Fruit fly (Drosophila melanogaster) S2 (cell line): Measurements from ENCODE around the gene Vps13D.

ENCODE experiments used
- CG8478 ChIP-seq: fragments of >200 bp; optimal IDR thresholded peaks from 2 replicates; lab custom pipeline; 2018
- CTCF ChIP-seq, 2 experiments: fragments of >200 bp; optimal IDR thresholded peaks; 2 replicates each; lab custom pipeline; 2018

The Vps13D gene

DNA sequence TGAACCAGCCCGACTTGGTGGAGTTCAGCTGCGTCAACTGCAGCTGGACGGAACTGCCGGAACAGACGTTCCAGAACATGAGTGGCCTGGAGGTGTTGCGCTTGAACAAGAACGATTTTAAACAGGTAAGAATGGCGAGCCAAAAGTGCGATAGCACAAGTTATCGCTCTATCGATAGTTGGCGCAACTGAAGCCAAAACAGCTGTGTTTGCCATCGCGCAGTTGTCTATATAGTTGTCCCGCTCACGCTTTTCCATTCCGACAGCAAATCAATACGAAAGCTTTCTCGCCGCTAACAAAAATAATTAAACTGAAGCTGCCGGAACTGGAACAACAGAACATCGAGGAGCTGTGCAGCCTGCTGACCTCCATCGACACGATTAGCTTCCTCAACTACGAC lies 39.7 kb downstream of the Vps13D start:
- TF ChIP-seq CG8478 (lab: Kevin White, UChicago) (no peak), CTCF (optimal IDR thresholded peaks at IDR 0.05; lab: Kevin White, UChicago) (no peak)

DNA sequence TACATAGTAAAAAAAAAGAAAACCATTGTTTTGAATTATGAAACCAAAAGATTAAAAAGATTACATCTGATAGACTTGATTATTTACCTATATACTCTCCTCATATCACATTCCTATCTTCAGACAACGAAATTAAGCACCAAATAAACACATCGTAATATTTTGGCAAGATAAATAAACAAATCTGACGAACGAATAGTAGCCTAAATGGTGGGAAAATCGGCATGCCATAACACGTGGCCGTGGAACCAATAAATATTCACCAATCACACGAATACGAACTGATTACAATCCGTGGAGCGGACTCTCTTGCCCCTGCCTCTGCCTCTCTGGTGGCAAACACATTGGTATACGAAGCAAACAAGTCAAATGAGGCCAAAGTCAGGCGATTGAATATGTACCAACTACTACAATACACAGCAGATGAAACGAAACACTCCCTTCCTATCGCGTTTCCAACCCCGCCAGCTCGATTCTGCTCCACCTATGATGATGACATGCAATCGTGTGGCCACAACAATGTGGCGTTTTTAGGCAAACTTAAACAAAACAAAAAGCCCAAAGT lies 41.3 kb downstream of the Vps13D start:
- TF ChIP-seq CTCF (optimal IDR thresholded peaks at IDR 0.05; lab: Kevin White, UChicago) (no peak), CG8478 (lab: Kevin White, UChicago) (no peak)

DNA sequence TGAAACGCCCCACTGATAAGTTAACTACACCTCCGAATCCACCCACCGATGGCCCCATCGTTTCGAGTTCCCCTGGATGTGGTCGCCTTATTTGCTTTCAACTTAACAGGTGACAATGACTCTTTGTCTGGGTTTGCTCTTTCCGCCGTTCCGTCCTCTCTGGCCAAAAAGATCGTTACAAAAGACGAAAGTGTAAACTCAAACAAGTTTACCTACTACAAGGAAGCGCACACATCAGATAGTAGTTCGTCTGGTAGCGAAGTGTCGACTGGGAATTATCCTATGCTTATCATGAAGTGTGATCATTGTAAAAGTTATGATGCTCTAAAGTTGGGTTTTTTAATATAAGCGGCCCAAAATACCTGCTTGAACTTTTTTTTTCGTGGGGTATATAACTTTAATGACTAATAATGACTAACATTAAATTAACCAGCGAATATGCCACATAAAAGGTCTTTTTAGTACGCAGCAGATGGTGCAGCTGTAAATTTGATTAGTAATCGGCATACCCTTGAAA lies 44.0 kb downstream of the Vps13D start:
- TF ChIP-seq CG8478 (lab: Kevin White, UChicago) (no peak), CTCF (optimal IDR thresholded peaks at IDR 0.05; lab: Kevin White, UChicago) (no peak)

DNA sequence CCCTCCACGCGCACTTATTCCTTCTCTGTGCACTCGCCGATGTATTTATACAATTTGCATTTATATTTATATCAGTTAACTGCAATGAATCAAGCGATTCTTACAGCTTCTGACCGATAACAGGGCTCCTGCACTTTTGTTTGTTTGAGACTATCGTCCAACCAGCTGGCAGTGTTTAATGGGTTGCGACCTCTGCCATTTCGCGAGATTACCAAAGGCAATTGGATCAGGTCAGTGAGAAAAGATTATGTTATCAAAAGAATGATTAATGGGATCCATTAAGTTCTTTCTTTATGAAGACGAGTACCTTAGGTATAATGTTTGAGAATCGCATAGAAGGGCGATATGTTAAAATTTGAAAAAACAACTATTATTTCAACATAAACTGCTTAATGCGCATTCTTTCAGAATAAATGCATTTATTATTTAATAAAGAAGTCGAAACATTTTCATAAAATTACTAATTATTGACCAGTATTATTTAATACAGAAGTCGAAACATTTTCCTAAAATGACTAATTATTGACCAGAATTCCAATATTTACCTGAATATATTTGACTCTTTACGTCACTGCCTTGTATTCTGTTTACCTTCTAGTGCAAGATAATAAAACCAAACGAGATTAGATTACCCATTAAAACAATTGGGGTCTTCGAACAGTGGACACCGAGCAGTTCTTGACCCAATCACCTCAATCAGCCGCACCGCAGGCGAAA lies 44.7 kb downstream of the Vps13D start:
- no peak for TF ChIP-seq CTCF (optimal IDR thresholded peaks at IDR 0.05; lab: Kevin White, UChicago)
- TF ChIP-seq CG8478 (lab: Kevin White, UChicago): no peak

DNA sequence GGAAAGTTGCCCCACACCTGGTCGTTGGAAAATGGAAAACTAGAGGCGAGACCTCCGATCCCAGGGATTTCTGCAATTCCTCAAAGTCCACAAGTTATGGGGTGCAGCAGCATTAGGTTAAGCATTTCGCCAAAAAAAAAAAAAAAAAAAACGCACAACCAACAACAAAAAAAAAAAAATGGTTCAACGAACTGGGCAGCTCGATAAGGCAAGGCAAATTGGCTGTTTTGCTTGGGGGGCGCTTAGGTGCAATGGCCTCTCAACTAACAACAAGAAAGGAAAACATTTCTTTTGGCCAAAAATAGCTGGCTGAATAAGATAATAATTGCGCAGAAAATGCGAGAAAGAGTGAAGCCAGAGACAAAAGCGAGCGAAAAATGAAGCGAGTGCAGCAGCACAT lies 45.3 kb downstream of the Vps13D start:
- no peak for TF ChIP-seq CTCF (optimal IDR thresholded peaks at IDR 0.05; lab: Kevin White, UChicago)
- TF ChIP-seq CG8478 (lab: Kevin White, UChicago): no peak

DNA sequence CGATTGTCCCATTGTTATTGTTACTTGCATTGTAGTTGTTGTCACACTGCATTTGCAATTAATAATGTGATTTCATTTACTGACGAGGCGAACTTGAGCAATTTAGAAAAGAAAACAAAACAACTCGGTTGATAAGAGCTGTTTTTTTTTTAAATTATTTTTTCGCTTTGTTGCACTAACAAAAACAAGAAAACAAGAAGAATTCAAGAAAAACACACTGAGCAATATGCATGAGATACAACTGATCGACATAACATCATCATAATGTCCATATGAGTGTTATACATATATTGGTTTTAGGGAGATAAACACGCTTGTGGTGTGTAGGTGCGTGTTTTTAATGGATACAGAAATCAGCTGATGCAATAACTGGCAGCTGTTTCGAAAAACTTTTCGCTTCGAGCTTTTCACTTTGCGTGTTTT lies 47.6 kb downstream of the Vps13D start:
- TF ChIP-seq CG8478 (lab: Kevin White, UChicago): no peak
- TF ChIP-seq CTCF (optimal IDR thresholded peaks at IDR 0.05; lab: Kevin White, UChicago): no peak

DNA sequence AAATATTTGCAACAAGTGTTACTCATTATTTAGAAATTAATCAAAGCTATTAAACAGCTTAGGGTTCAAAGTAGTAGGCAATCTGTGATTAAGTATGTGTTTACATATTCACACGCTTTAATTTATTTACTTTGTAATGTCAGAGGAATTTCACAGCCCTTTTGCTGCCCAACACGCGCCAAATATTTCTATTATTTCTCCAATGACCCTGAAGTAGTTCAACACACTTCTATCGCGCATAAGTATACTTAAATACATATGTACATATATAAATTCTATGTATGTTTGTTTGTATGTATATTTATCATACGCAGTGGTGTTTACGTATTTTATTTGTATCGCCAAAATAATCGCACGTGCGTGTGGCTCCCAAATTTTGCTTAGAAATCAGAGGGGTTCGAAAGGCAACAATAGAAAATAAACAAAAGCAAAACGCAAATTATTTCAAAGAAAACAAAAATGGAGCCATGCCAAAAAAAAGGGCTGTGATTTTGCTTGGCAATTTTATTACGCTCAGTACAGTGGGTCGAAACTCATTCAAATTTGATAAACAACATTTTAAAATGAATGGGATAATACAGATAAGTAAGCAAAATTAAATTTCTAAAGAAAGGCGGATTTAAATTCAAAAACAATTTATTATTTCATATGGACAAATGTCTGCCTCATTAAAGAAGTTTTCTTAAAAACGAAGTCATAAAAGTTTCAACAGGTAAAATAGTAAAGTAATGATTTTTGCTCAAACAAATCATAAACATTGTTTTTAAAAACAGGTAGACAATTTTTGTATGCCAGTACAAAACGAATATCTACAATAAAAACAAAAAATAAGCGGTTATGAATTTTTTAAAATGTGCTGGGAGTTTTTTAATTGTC lies 48.5 kb downstream of the Vps13D start:
- TF ChIP-seq CTCF (optimal IDR thresholded peaks at IDR 0.05; lab: Kevin White, UChicago) (no peak), CG8478 (lab: Kevin White, UChicago) (no peak)

DNA sequence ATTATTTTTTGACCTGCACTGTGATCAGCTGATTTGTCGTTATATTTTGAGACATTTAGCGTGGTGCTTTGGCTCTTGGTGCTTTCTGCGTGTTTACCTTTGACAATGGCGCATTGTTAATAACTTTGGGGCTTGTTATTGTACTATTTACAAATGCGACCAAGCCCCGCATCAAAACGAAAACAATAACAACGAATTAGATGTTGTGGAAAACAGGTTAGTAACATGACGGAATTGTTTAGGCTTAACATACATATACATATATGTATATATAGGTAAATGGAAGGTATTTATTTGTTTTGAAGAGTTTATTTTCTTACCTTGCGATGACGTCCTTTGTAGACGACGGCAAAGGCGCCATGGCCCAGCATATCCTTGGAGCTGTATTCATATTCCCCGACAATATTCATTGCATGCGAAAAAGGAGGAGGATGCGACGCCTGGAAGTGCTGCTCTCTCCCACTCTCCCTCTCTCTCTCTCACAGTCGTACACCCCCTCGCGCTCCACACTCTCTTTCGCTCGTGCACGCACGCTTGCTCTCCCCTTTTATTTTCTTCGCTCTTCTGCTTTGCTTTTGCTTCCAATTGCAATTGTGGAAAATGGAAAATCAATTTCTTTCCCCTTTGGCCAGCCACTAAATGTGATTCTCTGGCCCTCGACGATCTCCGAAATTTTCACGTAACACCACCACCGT lies 49.3 kb downstream of the Vps13D start:
- TF ChIP-seq CG8478 (lab: Kevin White, UChicago) (no peak), CTCF (optimal IDR thresholded peaks at IDR 0.05; lab: Kevin White, UChicago) (no peak)

DNA sequence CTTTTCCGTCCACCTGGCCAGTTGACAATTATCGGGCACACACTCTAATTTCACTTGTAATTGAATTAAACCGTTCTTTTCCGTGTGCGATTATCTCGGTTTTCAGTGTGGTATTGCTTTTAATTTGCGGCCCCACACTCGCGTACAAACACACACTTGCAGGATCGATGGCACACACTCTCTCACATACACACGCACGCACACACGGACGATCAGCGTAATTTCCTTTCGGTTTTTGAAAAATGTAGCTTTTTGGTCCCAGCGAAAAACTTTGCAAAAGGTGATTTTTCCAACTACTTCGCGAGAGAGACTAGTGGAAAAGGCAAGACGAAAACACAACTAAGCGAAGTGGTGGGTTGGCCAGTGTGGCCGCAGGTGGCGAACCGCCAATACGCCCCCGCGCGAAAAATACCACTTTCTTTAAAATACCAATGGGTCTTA lies 49.9 kb downstream of the Vps13D start, which contains the start of gene Atg1:
Atg1 (minus strand) TSS at position 387 of the 441 bp plus-strand sequence.
- TF ChIP-seq CG8478 (lab: Kevin White, UChicago) (no peak), CTCF (optimal IDR thresholded peaks at IDR 0.05; lab: Kevin White, UChicago) (peak; percentile 6 to 15)

DNA sequence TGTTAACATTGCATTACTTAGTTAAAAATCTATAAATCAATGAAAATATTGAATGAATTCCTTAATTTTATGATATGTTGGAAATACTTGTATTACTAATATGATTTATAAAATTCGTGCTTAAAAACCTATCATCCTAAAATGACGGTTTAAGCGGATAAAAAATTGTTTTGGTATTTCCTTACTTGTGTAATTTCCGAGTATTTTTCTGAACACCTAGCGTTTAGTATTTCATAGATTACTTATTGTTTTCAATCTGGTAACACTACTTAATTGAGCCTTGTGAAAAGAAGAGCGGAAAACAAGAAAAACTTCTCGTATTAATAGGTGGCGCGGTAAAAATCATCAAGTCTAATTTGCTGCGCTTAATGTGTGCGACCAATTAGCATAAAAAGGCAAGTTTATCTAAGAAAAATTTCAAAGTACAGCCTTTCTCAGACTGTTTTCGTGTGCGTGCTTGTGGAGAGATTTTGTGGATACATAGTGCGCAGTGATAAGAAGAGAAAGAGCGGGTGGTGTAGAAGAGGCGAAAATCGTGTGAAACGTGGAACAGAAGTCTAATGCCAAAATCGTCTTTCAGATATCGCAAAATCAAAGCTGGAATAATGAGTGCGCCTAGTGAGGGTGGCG lies 50.9 kb downstream of the Vps13D start, which contains the start of gene Sap130:
Sap130 (plus strand) TSS at position 243 of the 630 bp plus-strand sequence.
- peak; percentile 35 for TF ChIP-seq CTCF (optimal IDR thresholded peaks at IDR 0.05; lab: Kevin White, UChicago)
- no peak for TF ChIP-seq CG8478 (lab: Kevin White, UChicago)

DNA sequence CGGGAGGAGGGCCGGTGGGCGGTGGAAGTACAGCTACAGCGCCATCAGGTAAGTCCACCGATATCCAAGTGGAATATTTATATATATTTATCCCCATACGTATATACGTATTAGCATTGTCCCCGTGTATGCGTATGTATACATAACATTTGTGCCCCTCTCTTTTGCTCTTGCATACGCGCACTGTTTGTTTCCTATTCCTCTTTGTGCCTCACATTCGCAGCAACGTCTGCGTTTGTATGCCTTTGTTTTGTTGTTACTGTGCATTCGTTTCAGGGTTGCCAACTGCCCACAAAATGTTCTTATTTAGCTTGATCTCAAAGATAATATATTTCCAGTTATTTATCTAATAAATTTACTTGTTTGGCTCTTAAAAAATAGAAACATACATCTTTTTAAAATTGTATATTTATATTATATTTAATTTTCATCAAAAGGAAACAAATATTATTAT lies 51.5 kb downstream of the Vps13D start:
- TF ChIP-seq CTCF (optimal IDR thresholded peaks at IDR 0.05; lab: Kevin White, UChicago): no peak
- no peak for TF ChIP-seq CG8478 (lab: Kevin White, UChicago)

DNA sequence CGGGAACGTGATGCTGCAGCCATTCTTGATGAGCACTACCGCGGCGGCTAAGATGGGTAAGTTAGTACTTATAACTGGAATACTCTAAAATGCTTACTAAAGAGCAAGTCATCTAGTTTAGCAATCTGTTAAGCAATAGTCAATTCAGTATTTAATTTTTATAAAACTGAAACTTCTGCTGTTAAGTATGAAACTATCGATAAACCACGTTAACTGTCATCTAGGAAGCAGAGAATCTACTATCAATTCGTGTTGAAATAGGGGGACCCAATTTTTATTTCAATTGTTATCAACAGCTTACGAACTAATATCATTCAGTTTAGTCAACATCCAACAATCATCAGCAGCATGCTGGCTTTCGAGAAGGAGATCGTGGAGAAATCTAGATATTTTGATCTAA lies 53.6 kb downstream of the Vps13D start, which contains the start of gene CG32110:
CG32110 (plus strand) TSS at position 301 of the 400 bp plus-strand sequence.
- no peak for TF ChIP-seq CTCF (optimal IDR thresholded peaks at IDR 0.05; lab: Kevin White, UChicago)
- no peak for TF ChIP-seq CG8478 (lab: Kevin White, UChicago)

DNA sequence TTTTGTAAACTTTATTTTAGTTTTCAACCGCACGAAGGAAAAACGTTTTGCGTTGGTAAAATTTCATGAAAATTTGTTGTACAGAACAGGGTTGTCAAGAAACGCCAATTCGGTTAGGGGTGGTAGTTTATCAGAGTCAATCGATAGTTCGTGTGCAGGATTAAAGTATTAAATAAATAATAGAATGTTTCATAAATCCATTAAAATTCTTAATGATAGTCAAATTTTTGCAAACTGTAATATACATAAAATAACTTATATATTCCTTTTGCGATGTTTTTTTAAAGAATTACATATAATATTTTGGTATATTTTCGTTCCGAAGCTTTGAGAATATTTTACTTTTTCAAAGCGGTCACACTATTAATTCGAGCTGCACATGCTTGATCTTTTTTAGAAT lies 59.1 kb downstream of the Vps13D start, which contains the start of the genes Sf3a2 and CG42588:
Sf3a2 (minus strand) TSS at position 113 of the 400 bp plus-strand sequence.
CG42588 (plus strand) TSS at position 348 of the 400 bp plus-strand sequence.
- TF ChIP-seq CG8478 (lab: Kevin White, UChicago) (no peak), CTCF (optimal IDR thresholded peaks at IDR 0.05; lab: Kevin White, UChicago) (no peak)
